Worm (Caenorhabditis elegans): ENCODE results near the gene ptp-2.
A peak's percentile ranks its signal among the peaks of the same experiment; 100 is the strongest.

The ptp-2 gene

ce11 chrII:5911939-5912523 lies 6.4 kb upstream of the ptp-2 start:
- TF ChIP-seq elt-2 (tag; optimal IDR thresholded peaks at IDR 0.05) (peak; percentile 69), unc-42 (tag; optimal IDR thresholded peaks at IDR 0.05) (no peak), hlh-30 (tag; optimal IDR thresholded peaks at IDR 0.05; ENCODE audit: insufficient read depth) (no peak), ceh-30 (tag; optimal IDR thresholded peaks at IDR 0.05) (no peak)

ce11 chrII:5913897-5914296 lies 4.5 kb upstream of the ptp-2 start:
- TF ChIP-seq tbx-2 (tag; optimal IDR thresholded peaks at IDR 0.05): no peak
- TF ChIP-seq ceh-48 (tag; optimal IDR thresholded peaks at IDR 0.05): no peak
- no peak for TF ChIP-seq elt-4 (tag; optimal IDR thresholded peaks at IDR 0.05)

- TF ChIP-seq C38D4.7 (GFP tag; optimal IDR thresholded peaks at IDR 0.05) (no peak), T23F11.4 (GFP tag; optimal IDR thresholded peaks at IDR 0.05) (no peak), ceh-9 (tag; optimal IDR thresholded peaks at IDR 0.05) (no peak), lin-11 (tag; optimal IDR thresholded peaks at IDR 0.05) (no peak), pros-1 (tag; optimal IDR thresholded peaks at IDR 0.05) (no peak), mec-3 (tag; optimal IDR thresholded peaks at IDR 0.05; ENCODE audit: borderline replicate concordance) (no peak), fax-1 (tag; optimal IDR thresholded peaks at IDR 0.05) (no peak), ceh-34 (tag; optimal IDR thresholded peaks at IDR 0.05) (no peak), F13H6.1 (tag; optimal IDR thresholded peaks at IDR 0.05) (no peak), ceh-18 (tag; optimal IDR thresholded peaks at IDR 0.05) (no peak), hlh-15 (tag; optimal IDR thresholded peaks at IDR 0.05) (no peak), madf-2 (tag; optimal IDR thresholded peaks at IDR 0.05) (no peak), unc-3 (GFP tag; conservative IDR thresholded peaks at IDR 0.05) (no peak), unc-3 (tag; optimal IDR thresholded peaks at IDR 0.05) (no peak), ceh-48 (tag; optimal IDR thresholded peaks at IDR 0.05) (no peak), pha-2 (tag; optimal IDR thresholded peaks at IDR 0.05) (no peak), nhr-11 (tag; optimal IDR thresholded peaks at IDR 0.05) (no peak), ceh-6 (GFP tag; optimal IDR thresholded peaks at IDR 0.05) (no peak)
Observed at ce11 chrII:5917010-5917472, 1.4 kb upstream of the ptp-2 start, which contains the start of gene frh-1. frh-1 (plus strand) TSS chrII:5917422.

- no peak for TF ChIP-seq sox-4 (tag; optimal IDR thresholded peaks at IDR 0.05)
- TF ChIP-seq pha-2 (tag; optimal IDR thresholded peaks at IDR 0.05): no peak
- no peak for TF ChIP-seq zip-5 (tag; optimal IDR thresholded peaks at IDR 0.05)
Observed at ce11 chrII:5921620-5922019, 3.2 kb downstream of the ptp-2 start, which contains the start of gene vrk-1. vrk-1 (plus strand) TSS chrII:5921967.

- TF ChIP-seq nfya-1 (tag; optimal IDR thresholded peaks at IDR 0.05) (no peak), pros-1 (tag; optimal IDR thresholded peaks at IDR 0.05) (no peak), ztf-16 (tag; optimal IDR thresholded peaks at IDR 0.05) (no peak), sdc-2 (tag; optimal IDR thresholded peaks at IDR 0.05) (no peak), pag-3 (tag; optimal IDR thresholded peaks at IDR 0.05; ENCODE audit: borderline replicate concordance) (no peak), hlh-8 (tag; optimal IDR thresholded peaks at IDR 0.05) (no peak)
Observed at ce11 chrII:5928502-5928901, 10.1 kb downstream of the ptp-2 start, which contains the start of gene egl-44. egl-44 (plus strand) TSS chrII:5928802.

ce11 chrII:5930095-5930653 lies 11.7 kb downstream of the ptp-2 start:
- TF ChIP-seq nhr-11 (tag; optimal IDR thresholded peaks at IDR 0.05): no peak
- peak; percentile 39 for TF ChIP-seq elt-2 (tag; optimal IDR thresholded peaks at IDR 0.05)

All from whole organism, late embryonic.